Fruit fly (Drosophila melanogaster) whole organism, wandering third instar larva: ENCODE results near the gene CG13634.

Source experiments
- Dfd ChIP-seq: fragments of >200 bp; optimal IDR thresholded peaks from 2 replicates; lab custom pipeline; 2017; ENCODE audit warnings: missing biosample characterization, missing genetic modification characterization
- HLH106 ChIP-seq: fragments of 200-800 bp; optimal IDR thresholded peaks from 3 replicates; lab custom pipeline; 2019; ENCODE audit warnings: missing biosample characterization, mild to moderate bottlenecking, missing genetic modification characterization, moderate library complexity
- Myc ChIP-seq: fragments of >200 bp; optimal IDR thresholded peaks from 2 replicates; lab custom pipeline; 2017
- OdsH ChIP-seq: fragments of 200-800 bp; sonication (Bioruptor generic); optimal IDR thresholded peaks from 2 replicates; lab custom pipeline; 2016; ENCODE audit warnings: missing biosample characterization, mild to moderate bottlenecking, missing genetic modification characterization
- br ChIP-seq: fragments of 200-800 bp; sonication (Bioruptor generic); optimal IDR thresholded peaks from 2 replicates; lab custom pipeline; 2016; ENCODE audit warnings: missing biosample characterization, missing genetic modification characterization
- brk ChIP-seq: fragments of 200-800 bp; sonication (Bioruptor generic); optimal IDR thresholded peaks from 2 replicates; lab custom pipeline; 2016; ENCODE audit warnings: missing biosample characterization, mild to moderate bottlenecking, missing genetic modification characterization
- dl ChIP-seq, 2 experiments: fragments of 175-275, 200-275 bp in 1 of 2; fragments of 200-275 bp in 1 of 2; sonication (Bioruptor generic); optimal IDR thresholded peaks; lab custom pipeline; 2018; ENCODE audit warnings: mild to moderate bottlenecking in 2 of 2, missing biosample characterization in 2 of 2, missing genetic modification characterization in 2 of 2, moderate library complexity in 2 of 2; ENCODE audit not compliant: partially characterized antibody in 2 of 2, insufficient read depth in 1 of 2
- dsf ChIP-seq: sonication (Bioruptor generic); optimal IDR thresholded peaks from 2 replicates; lab custom pipeline; 2016; ENCODE audit warnings: missing biosample characterization, missing genetic modification characterization, borderline replicate concordance
- fru ChIP-seq: fragments of 200-800 bp; sonication (Bioruptor generic); optimal IDR thresholded peaks from 3 replicates; lab custom pipeline; 2016; ENCODE audit warnings: missing biosample characterization, mild to moderate bottlenecking, missing genetic modification characterization
- lola ChIP-seq: fragments of >200 bp; optimal IDR thresholded peaks from 2 replicates; lab custom pipeline; 2017; ENCODE audit warnings: missing biosample characterization, missing genetic modification characterization
- pan ChIP-seq: fragments of >200 bp; optimal IDR thresholded peaks from 2 replicates; lab custom pipeline; 2017
- psq ChIP-seq: fragments of 200-800 bp; sonication (Bioruptor generic); optimal IDR thresholded peaks from 3 replicates; lab custom pipeline; 2017; ENCODE audit warnings: missing biosample characterization, mild to moderate bottlenecking, missing genetic modification characterization, moderate library complexity
- woc ChIP-seq: sonication (Bioruptor generic); optimal IDR thresholded peaks from 2 replicates; lab custom pipeline; 2016; ENCODE audit warnings: missing biosample characterization, mild to moderate bottlenecking, missing genetic modification characterization

- TF ChIP-seq fru (GFP tag; lab: Kevin White, UChicago) (no peak), psq (GFP tag; lab: Kevin White, UChicago) (peak; percentile 75), dsf (GFP tag; lab: Kevin White, UChicago) (no peak), pan (lab: Kevin White, UChicago) (no peak), lola (GFP tag; lab: Kevin White, UChicago) (no peak), br (GFP tag; lab: Kevin White, UChicago) (no peak), HLH106 (tag; lab: Kevin White, UChicago) (peak; percentile 81), OdsH (GFP tag; lab: Kevin White, UChicago) (peak; percentile 49), Dfd (no peak), Myc (peak; percentile 99), brk (GFP tag; lab: Kevin White, UChicago) (no peak), dl (GFP tag; optimal IDR thresholded peaks at IDR 0.05; lab: Kevin White, UChicago; ENCODE audit: insufficient read depth in 1 of 2, partially characterized antibody in 2 of 2) (no peak), woc (peak; percentile 78)
Measured at dm6 chr3R:24829887-24830351, 40.0 kb upstream of the CG13634 start, which contains the start of the genes Kaz and CG43273.
